Worm (Caenorhabditis elegans) whole organism, L4 larva: ENCODE results near the gene kin-9.

Experiments used
- D1046.2 ChIP-seq: fragments of 200-800 bp; sonication (Bioruptor generic); IDR thresholded peaks from 2 replicates; pipeline ENCODE4 v1.3.6; 2022; ENCODE audit warnings: missing genetic modification characterization, missing compliant biosample characterization
- F26F4.8 ChIP-seq: fragments of 200-800 bp; sonication (Bioruptor generic); conservative IDR thresholded peaks from 2 replicates; pipeline ENCODE4 v1.3.6; 2022; ENCODE audit warnings: missing genetic modification characterization, missing compliant biosample characterization
- F44E2.7 ChIP-seq: fragments of 200-800 bp; sonication (Bioruptor generic); IDR thresholded peaks from 2 replicates; pipeline ENCODE4 v2.1.2; 2022; ENCODE audit warnings: missing genetic modification characterization, missing compliant biosample characterization
- F49E8.2 ChIP-seq: sonication (generic microtip); optimal IDR thresholded peaks from 2 replicates; lab custom pipeline; 2016; ENCODE audit warnings: missing compliant biosample characterization, mild to moderate bottlenecking, missing genetic modification characterization, borderline replicate concordance
- aha-1 ChIP-seq: fragments of 150-350 bp; peaks from one replicate; lab custom pipeline; 2014; ENCODE audit warnings: missing biosample characterization, missing genetic modification characterization
- arid-1 ChIP-seq: fragments of 200-800 bp; sonication (Bioruptor generic); conservative IDR thresholded peaks from 2 replicates; pipeline ENCODE4 v1.3.6; 2022; ENCODE audit warnings: missing genetic modification reagents, missing genetic modification characterization, missing compliant biosample characterization
- ceh-20 ChIP-seq: fragments of 200-800 bp; sonication (Bioruptor generic); IDR thresholded peaks from 2 replicates; pipeline ENCODE4 v1.3.6; 2022; ENCODE audit warnings: missing genetic modification reagents, missing genetic modification characterization, missing compliant biosample characterization
- ceh-32 ChIP-seq: sonication (generic microtip); optimal IDR thresholded peaks from 2 replicates; lab custom pipeline; 2016; ENCODE audit warnings: mild to moderate bottlenecking, missing genetic modification characterization, missing compliant biosample characterization; ENCODE audit not compliant: poor library complexity
- ceh-44 ChIP-seq: fragments of 200-800 bp; sonication (Bioruptor generic); IDR thresholded peaks from 2 replicates; pipeline ENCODE4 v1.3.6; 2022; ENCODE audit warnings: missing genetic modification reagents, missing genetic modification characterization, missing compliant biosample characterization
- ceh-82 ChIP-seq: sonication (generic microtip); optimal IDR thresholded peaks from 2 replicates; lab custom pipeline; 2017; ENCODE audit warnings: missing biosample characterization, missing genetic modification characterization
- daf-16 ChIP-seq, 3 experiments: sonication (generic microtip); optimal IDR thresholded peaks; 2 replicates each; lab custom pipeline; 2016 to 2017; ENCODE audit warnings: missing genetic modification characterization in 3 of 3, missing genetic modification reagents in 3 of 3, mild to moderate bottlenecking in 2 of 3, missing compliant biosample characterization in 2 of 3, missing biosample characterization in 1 of 3, moderate library complexity in 1 of 3
- dmd-6 ChIP-seq: fragments of 200-800 bp; sonication (Bioruptor generic); IDR thresholded peaks from 2 replicates; pipeline ENCODE4 v1.3.6; 2022; ENCODE audit warnings: missing genetic modification reagents, missing genetic modification characterization, missing compliant biosample characterization
- dve-1 ChIP-seq: sonication (generic microtip); optimal IDR thresholded peaks from 2 replicates; lab custom pipeline; 2017; ENCODE audit warnings: antibody characterized with exemption, mild to moderate bottlenecking, missing genetic modification characterization, missing compliant biosample characterization; ENCODE audit not compliant: insufficient read depth
- hlh-11 ChIP-seq: fragments of 200-800 bp; sonication (Bioruptor generic); optimal IDR thresholded peaks from 2 replicates; lab custom pipeline; 2018; ENCODE audit warnings: mild to moderate bottlenecking, missing genetic modification characterization, missing compliant biosample characterization
- jun-1 ChIP-seq: fragments of 150-350 bp; optimal IDR thresholded peaks from 2 replicates; lab custom pipeline; 2014; ENCODE audit warnings: missing biosample characterization, missing genetic modification reagents, missing genetic modification characterization
- lin-15B ChIP-seq: fragments of 150-350 bp; sonication (generic microtip); optimal IDR thresholded peaks from 3 replicates; lab custom pipeline; 2014; ENCODE audit warnings: missing biosample characterization, missing genetic modification characterization
- madf-9 ChIP-seq: fragments of 200-800 bp; sonication (Bioruptor generic); conservative IDR thresholded peaks from 2 replicates; pipeline ENCODE4 v1.3.6; 2022; ENCODE audit warnings: missing genetic modification reagents, missing genetic modification characterization, missing compliant biosample characterization
- mdl-1 ChIP-seq, 2 experiments: fragments of 150-350 bp in 1 of 2; sonication (generic microtip) in 1 of 2; optimal IDR thresholded peaks; 2 replicates each; lab custom pipeline; 2014 to 2017; ENCODE audit warnings: missing biosample characterization in 2 of 2, missing genetic modification characterization in 2 of 2
- mxl-3 ChIP-seq: fragments of 200-800 bp; sonication (Bioruptor generic); optimal IDR thresholded peaks from 2 replicates; lab custom pipeline; 2018; ENCODE audit warnings: mild to moderate bottlenecking, missing genetic modification characterization, missing compliant biosample characterization
- nhr-28 ChIP-seq: fragments of 150-350 bp; optimal IDR thresholded peaks from 2 replicates; lab custom pipeline; 2014; ENCODE audit warnings: missing biosample characterization, missing genetic modification characterization
- nhr-41 ChIP-seq: fragments of 200-800 bp; sonication (Bioruptor generic); IDR thresholded peaks from 2 replicates; pipeline ENCODE4 v1.3.6; 2022; ENCODE audit warnings: missing genetic modification reagents, missing genetic modification characterization, missing compliant biosample characterization
- nhr-42 ChIP-seq: fragments of 200-800 bp; sonication (Bioruptor generic); IDR thresholded peaks from 2 replicates; pipeline ENCODE4 v1.3.6; 2022; ENCODE audit warnings: missing genetic modification characterization, missing compliant biosample characterization
- nhr-77 ChIP-seq: fragments of 150-350 bp; optimal IDR thresholded peaks from 2 replicates; lab custom pipeline; 2014; ENCODE audit warnings: missing biosample characterization, missing genetic modification characterization
- pqm-1 ChIP-seq: sonication (generic microtip); optimal IDR thresholded peaks from 2 replicates; lab custom pipeline; 2017; ENCODE audit warnings: missing biosample characterization, missing genetic modification characterization
- rbr-2 ChIP-seq: sonication (generic microtip); optimal IDR thresholded peaks from 2 replicates; lab custom pipeline; 2016; ENCODE audit warnings: missing genotype, missing genetic modification characterization, missing compliant biosample characterization
- snpc-1.2 ChIP-seq: fragments of 200-800 bp; sonication (Bioruptor generic); IDR thresholded peaks from 2 replicates; pipeline ENCODE4 v1.3.6; 2022; ENCODE audit warnings: missing genetic modification reagents, missing genetic modification characterization, missing compliant biosample characterization
- unc-62 ChIP-seq, 3 experiments: fragments of 150-350 bp in 1 of 3; sonication (generic microtip); optimal IDR thresholded peaks in 2 of 3; peaks in 1 of 3; 1 replicate in 1 of 3; 2 replicates in 2 of 3; lab custom pipeline; 2014 to 2017; ENCODE audit warnings: missing biosample characterization in 3 of 3, missing genetic modification characterization in 3 of 3, missing genetic modification reagents in 3 of 3, missing genotype in 1 of 3

The kin-9 gene

DNA sequence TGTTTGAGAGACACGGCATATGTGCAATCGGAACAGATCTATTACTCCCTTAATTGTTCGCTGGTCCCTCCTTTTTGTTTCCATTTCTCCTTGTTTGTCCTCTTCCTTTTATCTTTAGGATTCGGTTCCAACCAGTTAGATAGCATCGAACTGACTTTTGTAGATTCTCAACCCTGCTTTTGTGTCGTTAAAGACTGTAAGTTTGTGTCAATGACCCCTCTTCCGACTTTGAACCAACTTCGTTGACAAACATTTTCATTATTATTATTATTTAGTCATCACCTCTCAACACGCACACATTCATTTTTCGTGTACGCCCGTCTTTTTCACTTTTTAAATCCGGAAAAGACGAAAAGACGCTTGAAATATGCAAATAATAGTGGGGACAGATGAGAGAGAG lies 13.6 kb downstream of the kin-9 start, which contains the start of gene F16F9.1:
Gene F16F9.1, plus strand, starts transcription at position 301 of the 400 bp plus-strand sequence.
- TF ChIP-seq nhr-41 (GFP tag; lab: Robert Waterston, UW) (no peak), F44E2.7 (no peak), ceh-32 (tag; lab: Kevin White, UChicago) (no peak), unc-62 (GFP tag; optimal IDR thresholded peaks at IDR 0.05 in 1 of 2; lab: Kevin White, UChicago) (peak in 1 of 2 experiments; percentile 57), unc-62 (tag; optimal IDR thresholded peaks at IDR 0.05; lab: Kevin White, UChicago) (no peak)

- TF ChIP-seq unc-62 (GFP tag; optimal IDR thresholded peaks at IDR 0.05 in 1 of 2; lab: Kevin White, UChicago): peak in 1 of 2 experiments; percentile 29
- no peak for TF ChIP-seq unc-62 (tag; optimal IDR thresholded peaks at IDR 0.05; lab: Kevin White, UChicago)
- peak; percentile 8 for TF ChIP-seq nhr-28 (tag; lab: Kevin White, UChicago)
- TF ChIP-seq F26F4.8 (GFP tag; lab: Robert Waterston, UW): no peak
- no peak for TF ChIP-seq madf-9
Observed at ce11 chrX:8455590-8456166, 23.2 kb downstream of the kin-9 start, which contains the start of gene dpy-6. TSS of gene dpy-6 (minus strand) at chrX:8455640.

ce11 chrX:8457314-8457713 lies 24.9 kb downstream of the kin-9 start, which contains the start of gene F16F9.3:
TSS of gene F16F9.3 (plus strand) at chrX:8457614.
- TF ChIP-seq F26F4.8 (GFP tag; lab: Robert Waterston, UW) (no peak), nhr-42 (GFP tag; lab: Robert Waterston, UW) (no peak), jun-1 (tag; lab: Kevin White, UChicago) (no peak), ceh-20 (GFP tag; lab: Robert Waterston, UW) (no peak), F44E2.7 (no peak), D1046.2 (GFP tag; lab: Robert Waterston, UW) (no peak), ceh-44 (GFP tag; lab: Robert Waterston, UW) (no peak)
- TF ChIP-seq, all 104 proteins: peak for 0

- peak; percentile 49; the same call in 1 of the 2 replicates for TF ChIP-seq snpc-1.2 (GFP tag; lab: Robert Waterston, UW)
- TF ChIP-seq, all 104 proteins: peak for 1; not testable (repeated sequence) for 103
Observed at ce11 chrX:8458917-8459316, 26.5 kb downstream of the kin-9 start.

- TF ChIP-seq arid-1 (GFP tag; lab: Robert Waterston, UW): no peak
- peak; percentile 90 for TF ChIP-seq aha-1 (tag; lab: Kevin White, UChicago)
- no peak for TF ChIP-seq F49E8.2 (tag; lab: Kevin White, UChicago)
- TF ChIP-seq lin-15B (tag; lab: Kevin White, UChicago): no peak
Observed at ce11 chrX:8459789-8460188, 27.3 kb downstream of the kin-9 start.

DNA sequence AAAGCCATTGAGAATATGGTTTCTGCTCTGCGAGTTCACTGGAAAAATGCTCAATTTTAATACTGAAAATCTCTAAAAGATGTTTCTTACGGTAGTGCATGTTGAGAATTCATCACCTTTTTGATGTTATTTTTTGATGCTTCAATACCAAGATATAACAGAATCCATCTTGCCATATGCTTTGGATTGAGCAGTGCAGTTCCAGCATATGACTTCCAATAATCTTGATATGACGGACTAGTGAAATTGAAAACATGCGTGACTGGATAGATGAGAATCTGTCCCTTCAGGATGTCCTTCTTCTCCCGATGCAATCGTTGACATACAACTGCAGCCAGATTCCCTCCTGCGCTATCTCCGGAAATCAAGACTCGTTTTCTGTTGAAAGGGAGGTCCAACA lies 28.5 kb downstream of the kin-9 start:
- TF ChIP-seq mdl-1 (tag; optimal IDR thresholded peaks at IDR 0.05; lab: Kevin White, UChicago) (no peak), unc-62 (GFP tag; optimal IDR thresholded peaks at IDR 0.05 in 1 of 2; lab: Kevin White, UChicago) (peak in 1 of 2 experiments; percentile 97), unc-62 (tag; optimal IDR thresholded peaks at IDR 0.05; lab: Kevin White, UChicago) (no peak), rbr-2 (no peak)

DNA sequence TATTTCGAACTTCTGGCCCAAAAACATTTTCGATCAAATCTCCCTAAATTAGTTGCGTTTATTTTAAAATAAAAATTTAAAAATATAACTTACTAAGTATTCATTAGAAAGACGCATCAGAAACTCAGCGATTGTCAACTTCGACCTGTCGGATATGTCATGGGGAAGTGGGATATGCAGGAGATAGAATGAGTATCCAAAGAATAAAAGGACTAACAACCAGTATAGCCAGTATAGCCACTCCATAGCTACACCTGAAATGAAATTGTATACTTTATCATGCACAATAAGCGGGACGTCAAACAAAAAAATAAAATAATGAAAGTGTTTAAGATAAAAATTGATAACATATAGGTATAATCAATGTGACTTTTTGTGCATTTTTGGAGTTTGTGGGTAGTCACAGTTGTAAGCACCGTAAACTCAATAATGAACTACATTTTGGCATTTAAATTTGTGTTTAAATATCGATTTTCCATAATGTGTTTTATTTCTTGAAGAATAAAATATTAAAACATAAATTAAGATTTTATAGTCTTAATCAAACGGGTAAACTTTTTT lies 30.7 kb downstream of the kin-9 start, which contains the start of gene F16F9.4:
Gene F16F9.4, minus strand, starts transcription at position 276 of the 561 bp plus-strand sequence.
- TF ChIP-seq pqm-1: peak; percentile 55
- no peak for TF ChIP-seq daf-16 (GFP tag; optimal IDR thresholded peaks at IDR 0.05; lab: Kevin White, UChicago)
- TF ChIP-seq daf-16 (tag; optimal IDR thresholded peaks at IDR 0.05; lab: Kevin White, UChicago): peak; percentile 33
- peak; percentile 94 for TF ChIP-seq aha-1 (tag; lab: Kevin White, UChicago)
- TF ChIP-seq ceh-82 (tag; lab: Kevin White, UChicago): no peak
- TF ChIP-seq hlh-11 (tag; lab: Kevin White, UChicago): peak; percentile 6
- TF ChIP-seq dmd-6 (GFP tag; lab: Robert Waterston, UW): peak; percentile 37
- no peak for TF ChIP-seq rbr-2
- peak; percentile 64 for TF ChIP-seq dve-1 (tag; lab: Kevin White, UChicago)
- peak; percentile 51 for TF ChIP-seq nhr-77 (tag; lab: Kevin White, UChicago)
- TF ChIP-seq mxl-3: no peak
- peak; percentile 92 for TF ChIP-seq nhr-28 (tag; lab: Kevin White, UChicago)
